Worm (Caenorhabditis elegans): ENCODE measurements around the gene oat-1.

oat-1 gene

ce11 chrIV:8514546-8514945 is 42.2 kb upstream of the oat-1 start (continued):
- TF ChIP-seq repo-1 (tag; optimal IDR thresholded peaks at IDR 0.05) = peak; percentile 42
- peak; percentile 87 for TF ChIP-seq hrde-1 (tag; optimal IDR thresholded peaks at IDR 0.05; ENCODE audit: borderline replicate concordance)
- TF ChIP-seq somi-1 (GFP tag; optimal IDR thresholded peaks at IDR 0.05) = no peak
- TF ChIP-seq unc-130 (GFP tag; optimal IDR thresholded peaks at IDR 0.05) = peak; percentile 15

ce11 chrIV:8513619-8514018 is 41.2 kb upstream of the oat-1 start, which contains the start of gene cks-1:
TSS of gene cks-1 (plus strand) at chrIV:8513919.
- TF ChIP-seq die-1 (tag; optimal IDR thresholded peaks at IDR 0.05) (peak; percentile 26), sdz-38 (tag; optimal IDR thresholded peaks at IDR 0.05) (no peak), snpc-3.4 (tag; optimal IDR thresholded peaks at IDR 0.05) (peak; percentile 27), B0336.3 (GFP tag; IDR thresholded peaks at IDR 0.05) (0 out of 2 replicates have a peak, but pooled peaks have one; percentile 13)

- no peak for TF ChIP-seq lir-1 (GFP tag; conservative IDR thresholded peaks at IDR 0.05)
- no peak for TF ChIP-seq lsy-27 (tag; optimal IDR thresholded peaks at IDR 0.05; ENCODE audit: borderline replicate concordance, insufficient read depth)
- no peak for TF ChIP-seq mxl-1 (tag; optimal IDR thresholded peaks at IDR 0.05)
- no peak for TF ChIP-seq nfyb-1 (GFP tag; IDR thresholded peaks at IDR 0.05)
- peak; percentile 9 for TF ChIP-seq athp-1 (tag; optimal IDR thresholded peaks at IDR 0.05)
- no peak for TF ChIP-seq atf-7 (tag; optimal IDR thresholded peaks at IDR 0.05)
- TF ChIP-seq F33H1.4 (GFP tag; IDR thresholded peaks at IDR 0.05) = 0 out of 2 replicates have a peak, but pooled peaks have one; percentile 5
- TF ChIP-seq mes-4 (tag; optimal IDR thresholded peaks at IDR 0.05) = no peak
- no peak for TF ChIP-seq ztf-25 (GFP tag; IDR thresholded peaks at IDR 0.05)
- TF ChIP-seq rec-8 (tag; optimal IDR thresholded peaks at IDR 0.05) = no peak
- TF ChIP-seq T26A5.8 (tag; optimal IDR thresholded peaks at IDR 0.05) = no peak
- no peak for TF ChIP-seq dox-1 (GFP tag; IDR thresholded peaks at IDR 0.05)
- TF ChIP-seq ama-1 (optimal IDR thresholded peaks at IDR 0.05) = no peak
- TF ChIP-seq ama-1 (GFP tag; optimal IDR thresholded peaks at IDR 0.05) = no peak
- TF ChIP-seq egrh-3 (GFP tag; IDR thresholded peaks at IDR 0.05) = no peak
- 0 out of 2 replicates have a peak, but pooled peaks have one; percentile 56 for TF ChIP-seq lin-26 (GFP tag; IDR thresholded peaks at IDR 0.05)
- no peak for TF ChIP-seq cebp-2 (GFP tag; IDR thresholded peaks at IDR 0.05)
- TF ChIP-seq mcd-1 (GFP tag; IDR thresholded peaks at IDR 0.05) = no peak
- no peak for TF ChIP-seq aptf-2 (GFP tag; conservative IDR thresholded peaks at IDR 0.05)
- no peak for TF ChIP-seq let-607 (tag; optimal IDR thresholded peaks at IDR 0.05)
- TF ChIP-seq dpff-1 (tag; optimal IDR thresholded peaks at IDR 0.05) = no peak
- no peak for TF ChIP-seq ceh-100 (GFP tag; IDR thresholded peaks at IDR 0.05)
- no peak for TF ChIP-seq zfh-2 (GFP tag; conservative IDR thresholded peaks at IDR 0.05)
Measured at ce11 chrIV:8512679-8513078, 40.3 kb upstream of the oat-1 start, which contains the start of gene C09G4.4. TSS of gene C09G4.4 (plus strand) at chrIV:8512979.

ce11 chrIV:8511056-8511455 is 38.7 kb upstream of the oat-1 start, which contains the start of gene mes-6:
TSS of gene mes-6 (plus strand) at chrIV:8511284.
- TF ChIP-seq rec-8 (tag; optimal IDR thresholded peaks at IDR 0.05) = no peak
- peak; percentile 55 for TF ChIP-seq snpc-1.3 (tag; optimal IDR thresholded peaks at IDR 0.05; ENCODE audit: insufficient read depth)
- no peak for TF ChIP-seq F39B2.1 (GFP tag; IDR thresholded peaks at IDR 0.05)
- TF ChIP-seq hrde-1 (tag; optimal IDR thresholded peaks at IDR 0.05; ENCODE audit: borderline replicate concordance) = no peak
- TF ChIP-seq snpc-1.1 (tag; optimal IDR thresholded peaks at IDR 0.05; ENCODE audit: insufficient read depth) = no peak
- TF ChIP-seq F23B12.7 (tag; optimal IDR thresholded peaks at IDR 0.05; ENCODE audit: insufficient read depth) = peak; percentile 72
- peak; percentile 72 for TF ChIP-seq lsl-1 (GFP tag; optimal IDR thresholded peaks at IDR 0.05)
- no peak for TF ChIP-seq nfyb-1 (GFP tag; IDR thresholded peaks at IDR 0.05)
- TF ChIP-seq repo-1 (tag; optimal IDR thresholded peaks at IDR 0.05) = no peak
- TF ChIP-seq mxl-1 (tag; optimal IDR thresholded peaks at IDR 0.05) = no peak
- TF ChIP-seq nhr-90 (tag; optimal IDR thresholded peaks at IDR 0.05) = no peak
- no peak for TF ChIP-seq ceh-40 (GFP tag; IDR thresholded peaks at IDR 0.05)
- peak; percentile 53 for TF ChIP-seq ZK185.1 (tag; optimal IDR thresholded peaks at IDR 0.05; ENCODE audit: poor library complexity, severe bottlenecking)
- no peak for TF ChIP-seq akir-1 (GFP tag; optimal IDR thresholded peaks at IDR 0.05)
- TF ChIP-seq ets-4 (GFP tag; optimal IDR thresholded peaks at IDR 0.05) = no peak
- TF ChIP-seq madf-8 (GFP tag; conservative IDR thresholded peaks at IDR 0.05) = peak; percentile 73
- peak; percentile 81 for TF ChIP-seq snpc-3.4 (tag; optimal IDR thresholded peaks at IDR 0.05)
- no peak for TF ChIP-seq F52B5.7 (tag; optimal IDR thresholded peaks at IDR 0.05)
- TF ChIP-seq C17E4.6 (GFP tag; IDR thresholded peaks at IDR 0.05) = no peak

Measured in whole organism, young adult.